Worm (Caenorhabditis elegans): ENCODE data around the gene hint-3.

DNA sequence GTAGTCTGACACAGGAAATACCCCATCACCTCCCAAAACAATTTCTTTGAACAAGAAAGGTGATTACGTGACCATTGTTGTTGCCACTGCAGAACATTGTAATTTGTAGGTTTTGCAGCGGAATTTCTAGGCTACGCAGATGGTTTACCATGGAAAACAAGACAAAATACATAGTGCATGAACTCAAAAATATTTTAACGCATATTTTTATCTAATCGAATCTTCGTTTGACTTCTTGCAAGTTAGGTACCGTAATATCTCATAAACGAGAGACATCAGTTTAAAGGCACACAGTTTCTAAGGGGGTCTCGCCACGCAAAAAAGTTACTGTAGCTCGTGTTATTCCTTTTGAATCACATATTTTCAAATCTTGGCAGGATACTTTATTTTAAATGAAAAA lies 18.7 kb downstream of the hint-3 start:
- TF ChIP-seq pqm-1 (tag; optimal IDR thresholded peaks at IDR 0.05) (no peak), fkh-10 (GFP tag; optimal IDR thresholded peaks at IDR 0.05) (no peak), F13H6.1 (tag; optimal IDR thresholded peaks at IDR 0.05) (no peak), unc-55 (GFP tag; optimal IDR thresholded peaks at IDR 0.05) (no peak), ttx-3 (tag; optimal IDR thresholded peaks at IDR 0.05) (no peak), nhr-11 (tag; optimal IDR thresholded peaks at IDR 0.05) (no peak), T23F11.4 (GFP tag; optimal IDR thresholded peaks at IDR 0.05) (no peak)
